Fruit fly (Drosophila melanogaster): ENCODE measurements around the gene CG13829.

CG13829 gene

dm6 chr3R:23210243-23211215, 49.4 kb upstream of the CG13829 start (continued):
- TF ChIP-seq CG1621 (tag; optimal IDR thresholded peaks at IDR 0.05) (no peak), ss (GFP tag; optimal IDR thresholded peaks at IDR 0.05) (peak; percentile 18 to 58), CG8319 (GFP tag; optimal IDR thresholded peaks at IDR 0.05) (no peak), Hr39 (GFP tag; optimal IDR thresholded peaks at IDR 0.05) (no peak), Lpt (GFP tag; optimal IDR thresholded peaks at IDR 0.05) (no peak), CG6163 (GFP tag; IDR thresholded peaks at IDR 0.05) (no peak), CG6808 (GFP tag; optimal IDR thresholded peaks at IDR 0.05) (no peak), CG11294 (GFP tag; IDR thresholded peaks at IDR 0.05) (no peak), Blimp-1 (GFP tag; optimal IDR thresholded peaks at IDR 0.05) (no peak), Hr4 (GFP tag; optimal IDR thresholded peaks at IDR 0.05) (no peak), Smox (GFP tag; optimal IDR thresholded peaks at IDR 0.05) (no peak), Hr38 (GFP tag; optimal IDR thresholded peaks at IDR 0.05) (no peak)

dm6 chr3R:23207254-23207653, 46.1 kb upstream of the CG13829 start:
- TF ChIP-seq CG10669 (GFP tag; optimal IDR thresholded peaks at IDR 0.05) (no peak), CG34406 (GFP tag; optimal IDR thresholded peaks at IDR 0.05) (no peak)

dm6 chr3R:23203934-23204333, 42.8 kb upstream of the CG13829 start, which contains the start of gene fzo:
Gene fzo, minus strand, starts transcription at chr3R:23204034.
- TF ChIP-seq cyc (GFP tag; optimal IDR thresholded peaks at IDR 0.05) (no peak), CG11294 (GFP tag; IDR thresholded peaks at IDR 0.05) (no peak), Met (GFP tag; optimal IDR thresholded peaks at IDR 0.05) (no peak), Lpt (GFP tag; optimal IDR thresholded peaks at IDR 0.05) (no peak), Hr38 (GFP tag; optimal IDR thresholded peaks at IDR 0.05) (no peak), vri (GFP tag; optimal IDR thresholded peaks at IDR 0.05) (no peak), CG8632 (GFP tag; optimal IDR thresholded peaks at IDR 0.05) (no peak), CG31627 (GFP tag; optimal IDR thresholded peaks at IDR 0.05) (no peak), esn (GFP tag; optimal IDR thresholded peaks at IDR 0.05) (no peak), dsx (GFP tag; optimal IDR thresholded peaks at IDR 0.05; ENCODE audit: poor library complexity, severe bottlenecking) (no peak), CG1621 (tag; optimal IDR thresholded peaks at IDR 0.05) (no peak), CG6163 (GFP tag; IDR thresholded peaks at IDR 0.05) (no peak), lz (GFP tag; optimal IDR thresholded peaks at IDR 0.05) (no peak), CG8119 (GFP tag; IDR thresholded peaks at IDR 0.05) (no peak), Ets96B (tag; optimal IDR thresholded peaks at IDR 0.05) (no peak)

dm6 chr3R:23201122-23201521, 40.0 kb upstream of the CG13829 start:
- TF ChIP-seq esn (GFP tag; optimal IDR thresholded peaks at IDR 0.05) (peak; percentile 49), CG11294 (GFP tag; IDR thresholded peaks at IDR 0.05) (no peak), lz (GFP tag; optimal IDR thresholded peaks at IDR 0.05) (peak; percentile 25), CG1621 (tag; optimal IDR thresholded peaks at IDR 0.05) (no peak), Smox (GFP tag; optimal IDR thresholded peaks at IDR 0.05) (no peak), vri (GFP tag; optimal IDR thresholded peaks at IDR 0.05) (peak; percentile 14), salr (GFP tag; optimal IDR thresholded peaks at IDR 0.05) (no peak), CG7368 (GFP tag; optimal IDR thresholded peaks at IDR 0.05) (peak; percentile 57), net (GFP tag; optimal IDR thresholded peaks at IDR 0.05) (peak; percentile 20), Eip75B (GFP tag; optimal IDR thresholded peaks at IDR 0.05) (no peak), pdm3 (GFP tag; optimal IDR thresholded peaks at IDR 0.05) (no peak), CG11902 (GFP tag; optimal IDR thresholded peaks at IDR 0.05) (no peak), acj6 (GFP tag; optimal IDR thresholded peaks at IDR 0.05) (no peak), CG3919 (GFP tag; optimal IDR thresholded peaks at IDR 0.05) (no peak), Gug (GFP tag; IDR thresholded peaks at IDR 0.05) (no peak), Sox15 (GFP tag; optimal IDR thresholded peaks at IDR 0.05) (no peak), CG6276 (GFP tag; optimal IDR thresholded peaks at IDR 0.05) (no peak), CG8319 (GFP tag; optimal IDR thresholded peaks at IDR 0.05) (peak; percentile 22), Hr38 (GFP tag; optimal IDR thresholded peaks at IDR 0.05) (no peak), CG10669 (GFP tag; optimal IDR thresholded peaks at IDR 0.05) (peak; percentile 2), topi (GFP tag; optimal IDR thresholded peaks at IDR 0.05) (no peak), eg (GFP tag; IDR thresholded peaks at IDR 0.05) (peak; percentile 63; the same call in 1 of the 3 replicates), Blimp-1 (GFP tag; optimal IDR thresholded peaks at IDR 0.05) (peak; percentile 45), CG6854 (GFP tag; optimal IDR thresholded peaks at IDR 0.05) (peak; percentile 82), svp (GFP tag) (no peak), Met (GFP tag; optimal IDR thresholded peaks at IDR 0.05) (no peak), Ets96B (tag; optimal IDR thresholded peaks at IDR 0.05) (no peak), ss (GFP tag; optimal IDR thresholded peaks at IDR 0.05) (peak; percentile 61 to 67), cyc (GFP tag; optimal IDR thresholded peaks at IDR 0.05) (no peak), dsx (GFP tag; optimal IDR thresholded peaks at IDR 0.05; ENCODE audit: poor library complexity, severe bottlenecking) (no peak), CG34406 (GFP tag; optimal IDR thresholded peaks at IDR 0.05) (no peak), CG4318 (GFP tag; optimal IDR thresholded peaks at IDR 0.05) (no peak), CG6808 (GFP tag; optimal IDR thresholded peaks at IDR 0.05) (peak; percentile 13), Ets21C (GFP tag; optimal IDR thresholded peaks at IDR 0.05) (no peak)

Measured in whole organism, prepupa.